Fruit fly (Drosophila melanogaster) S2 (cell line): ENCODE results near the gene CG31183.

Experiments used
- CG8478 ChIP-seq: fragments of >200 bp; optimal IDR thresholded peaks from 2 replicates; lab custom pipeline; 2018
- CTCF ChIP-seq, 2 experiments: fragments of >200 bp; optimal IDR thresholded peaks; 2 replicates each; lab custom pipeline; 2018

- TF ChIP-seq CTCF (optimal IDR thresholded peaks at IDR 0.05; lab: Kevin White, UChicago), result peak in 1 of 2 experiments; percentile 42
- no peak for TF ChIP-seq CG8478
These were observed 37.5 kb upstream of the CG31183 start for dm6 chr3R:15913231-15913630.
